Worm (Caenorhabditis elegans) whole organism, mixed stage, embryonic: ENCODE data around the gene lite-1.

ENCODE experiments used
- blmp-1 ChIP-seq: fragments of 150-350 bp; optimal IDR thresholded peaks from 2 replicates; lab custom pipeline; 2014; ENCODE audit warnings: missing biosample characterization, missing genetic modification characterization
- lin-13 ChIP-seq: fragments of 150-350 bp; optimal IDR thresholded peaks from 2 replicates; lab custom pipeline; 2014; ENCODE audit warnings: missing biosample characterization, missing genetic modification characterization
- nhr-237 ChIP-seq: fragments of 150-350 bp; optimal IDR thresholded peaks from 2 replicates; lab custom pipeline; 2014; ENCODE audit warnings: missing biosample characterization, missing genetic modification characterization
- sem-2 ChIP-seq: fragments of 200-800 bp; sonication (Bioruptor generic); optimal IDR thresholded peaks from 2 replicates; lab custom pipeline; 2018; ENCODE audit warnings: mild to moderate bottlenecking, missing genetic modification characterization, missing compliant biosample characterization
- unc-62 ChIP-seq: fragments of 150-350 bp; optimal IDR thresholded peaks from 2 replicates; lab custom pipeline; 2014; ENCODE audit warnings: missing biosample characterization, missing genetic modification reagents, missing genetic modification characterization

DNA sequence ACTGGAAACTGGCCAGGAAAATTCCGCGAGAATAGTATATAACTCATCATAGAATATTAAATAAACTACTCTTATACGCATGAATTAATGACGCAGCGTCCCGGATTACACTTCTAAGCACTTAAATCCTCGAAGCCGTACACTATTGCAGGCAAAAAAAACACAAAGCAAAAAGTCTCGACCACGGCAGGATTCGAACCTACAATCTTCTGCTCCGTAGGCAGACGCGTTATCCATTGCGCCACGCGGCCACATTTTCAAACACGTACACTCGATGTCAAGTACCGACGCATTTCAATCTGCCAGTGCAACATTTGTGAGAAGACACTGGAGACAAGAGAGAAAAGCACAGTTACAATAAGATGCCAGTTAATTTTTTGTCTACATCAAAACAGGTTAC is 10.7 kb downstream of the lite-1 start:
- TF ChIP-seq sem-2 (GFP tag; lab: Kevin White, UChicago): no peak
- no peak for TF ChIP-seq nhr-237 (tag; lab: Kevin White, UChicago)
- TF ChIP-seq unc-62 (GFP tag; lab: Kevin White, UChicago): no peak
- peak; percentile 21 for TF ChIP-seq lin-13
- no peak for TF ChIP-seq blmp-1 (tag; lab: Kevin White, UChicago)
